Fruit fly (Drosophila melanogaster) whole organism, embryonic: ENCODE results near the gene CG1638.

Experiments used
- CG10462 ChIP-seq: fragments of 200-800 bp; sonication (Bioruptor generic); optimal IDR thresholded peaks from 2 replicates; lab custom pipeline; 2016; ENCODE audit warnings: missing biosample characterization, missing genetic modification characterization
- CG13123 ChIP-seq: fragments of 200-800 bp; sonication (Bioruptor generic); optimal IDR thresholded peaks from 2 replicates; lab custom pipeline; 2016; ENCODE audit warnings: missing biosample characterization, missing genetic modification characterization
- CG13424 ChIP-seq: fragments of 200-800 bp; sonication (Bioruptor generic); optimal IDR thresholded peaks from 2 replicates; lab custom pipeline; 2019; ENCODE audit warnings: missing biosample characterization, mild to moderate bottlenecking, missing genetic modification characterization, moderate library complexity
- CG14965 ChIP-seq: fragments of 200-800 bp; sonication (Bioruptor generic); optimal IDR thresholded peaks from 2 replicates; lab custom pipeline; 2016; ENCODE audit warnings: missing biosample characterization, missing genetic modification characterization, borderline replicate concordance
- CG1602 ChIP-seq: fragments of 200-800 bp; sonication (Bioruptor generic); optimal IDR thresholded peaks from 3 replicates; lab custom pipeline; 2016; ENCODE audit warnings: missing biosample characterization, missing genetic modification characterization
- CG1832 ChIP-seq: fragments of 200-800 bp; sonication (Bioruptor generic); optimal IDR thresholded peaks from 2 replicates; lab custom pipeline; 2017; ENCODE audit warnings: missing biosample characterization, mild to moderate bottlenecking, missing genetic modification characterization, inconsistent platforms
- CG2116 ChIP-seq: fragments of 200-800 bp; sonication (Bioruptor generic); optimal IDR thresholded peaks from 3 replicates; lab custom pipeline; 2018; ENCODE audit warnings: missing biosample characterization, mild to moderate bottlenecking, missing genetic modification characterization
- CG2202 ChIP-seq: fragments of 200-800 bp; sonication (Bioruptor generic); optimal IDR thresholded peaks from 2 replicates; lab custom pipeline; 2018; ENCODE audit warnings: missing biosample characterization, mild to moderate bottlenecking, missing genetic modification characterization
- CG3407 ChIP-seq: fragments of 200-800 bp; sonication (Bioruptor generic); optimal IDR thresholded peaks from 2 replicates; lab custom pipeline; 2018; ENCODE audit warnings: missing biosample characterization, mild to moderate bottlenecking, missing genetic modification characterization
- CG3726 ChIP-seq: fragments of 200-800 bp; sonication (Bioruptor generic); IDR thresholded peaks from 3 replicates; pipeline ENCODE4, ENCODE4 v1.3.6; 2022; ENCODE audit warnings: missing biosample characterization, missing genetic modification characterization
- CG3838 ChIP-seq: fragments of 200-800 bp; sonication (Bioruptor generic); optimal IDR thresholded peaks from 3 replicates; lab custom pipeline; 2016; ENCODE audit warnings: missing biosample characterization, missing genetic modification characterization
- CG4282 ChIP-seq: fragments of 200-800 bp; sonication (Bioruptor generic); optimal IDR thresholded peaks from 2 replicates; lab custom pipeline; 2016; ENCODE audit warnings: missing biosample characterization, missing genetic modification characterization
- CG4328 ChIP-seq: fragments of 200-800 bp; sonication (Bioruptor generic); optimal IDR thresholded peaks from 3 replicates; lab custom pipeline; 2017; ENCODE audit warnings: missing biosample characterization, missing genetic modification reagents, missing genetic modification characterization
- CG43689 ChIP-seq: fragments of 200-800 bp; sonication (Bioruptor generic); IDR thresholded peaks from 2 replicates; pipeline ENCODE4 v1.3.6; 2022; ENCODE audit warnings: missing biosample characterization, missing genetic modification characterization
- CG4404 ChIP-seq: fragments of 200-800 bp; sonication (Bioruptor generic); IDR thresholded peaks from 2 replicates; pipeline ENCODE4 v1.3.6; 2022; ENCODE audit warnings: missing biosample characterization, missing genetic modification characterization
- CG4424 ChIP-seq: fragments of 200-800 bp; sonication (Bioruptor generic); optimal IDR thresholded peaks from 3 replicates; lab custom pipeline; 2016; ENCODE audit warnings: missing biosample characterization, missing genetic modification characterization
- CG4730 ChIP-seq: fragments of 200-800 bp; sonication (Bioruptor generic); IDR thresholded peaks from 2 replicates; pipeline ENCODE4 v1.3.6; 2022; ENCODE audit warnings: missing biosample characterization, missing genetic modification characterization
- CG6765 ChIP-seq: fragments of 200-800 bp; sonication (Bioruptor generic); optimal IDR thresholded peaks from 3 replicates; lab custom pipeline; 2017; ENCODE audit warnings: missing biosample characterization, mild to moderate bottlenecking, missing genetic modification characterization
- Chrac-16 ChIP-seq: fragments of 200-800 bp; sonication (Bioruptor generic); optimal IDR thresholded peaks from 3 replicates; lab custom pipeline; 2016; ENCODE audit warnings: missing biosample characterization, missing genetic modification characterization
- CoRest ChIP-seq: fragments of 200-800 bp; sonication (Bioruptor generic); optimal IDR thresholded peaks from 3 replicates; lab custom pipeline; 2018; ENCODE audit warnings: missing biosample characterization, mild to moderate bottlenecking, missing genetic modification characterization, moderate library complexity
- D ChIP-seq, 2 experiments: fragments of 200-800 bp in 1 of 2; fragments of >200 bp in 1 of 2; sonication (Bioruptor generic) in 1 of 2; optimal IDR thresholded peaks; 2 replicates in 1 of 2; 3 replicates in 1 of 2; lab custom pipeline; 2017; ENCODE audit warnings: mild to moderate bottlenecking in 1 of 2, missing biosample characterization in 1 of 2, missing genetic modification characterization in 1 of 2, missing genetic modification reagents in 1 of 2
- Dbx ChIP-seq: fragments of 200-800 bp; sonication (Bioruptor generic); IDR thresholded peaks from 3 replicates; pipeline ENCODE4 v1.3.6; 2022; ENCODE audit warnings: missing biosample characterization, missing genetic modification characterization
- Dp ChIP-seq: fragments of 200-800 bp; sonication (Bioruptor generic); optimal IDR thresholded peaks from 2 replicates; lab custom pipeline; 2018; ENCODE audit warnings: missing biosample characterization, mild to moderate bottlenecking, missing genetic modification characterization, moderate library complexity
- HHEX ChIP-seq: fragments of 200-800 bp; sonication (Bioruptor generic); optimal IDR thresholded peaks from 3 replicates; lab custom pipeline; 2017; ENCODE audit warnings: missing biosample characterization, mild to moderate bottlenecking, missing genetic modification characterization, missing genetic modification reagents
- Hey ChIP-seq: fragments of 200-800 bp; sonication (Bioruptor generic); optimal IDR thresholded peaks from 3 replicates; lab custom pipeline; 2018; ENCODE audit warnings: missing biosample characterization, mild to moderate bottlenecking, missing genetic modification characterization
- Hr3 ChIP-seq: fragments of 200-800 bp; sonication (Bioruptor generic); optimal IDR thresholded peaks from 3 replicates; lab custom pipeline; 2016; ENCODE audit warnings: missing biosample characterization, missing genetic modification characterization
- Hr51 ChIP-seq, 2 experiments: fragments of 200-800 bp; sonication (Bioruptor generic); optimal IDR thresholded peaks; 2 replicates in 1 of 2; 3 replicates in 1 of 2; lab custom pipeline; 2016 to 2018; ENCODE audit warnings: missing biosample characterization in 2 of 2, missing genetic modification characterization in 2 of 2, mild to moderate bottlenecking in 1 of 2, moderate library complexity in 1 of 2
- Kr ChIP-seq: fragments of 200-800 bp; sonication (Bioruptor generic); optimal IDR thresholded peaks from 2 replicates; lab custom pipeline; 2017; ENCODE audit warnings: missing biosample characterization, mild to moderate bottlenecking, missing genetic modification characterization
- NC2α ChIP-seq: fragments of 200-800 bp; sonication (Bioruptor generic); optimal IDR thresholded peaks from 2 replicates; lab custom pipeline; 2016; ENCODE audit warnings: missing biosample characterization, missing genetic modification characterization
- Nf-YA ChIP-seq: fragments of 200-800 bp; sonication (Bioruptor generic); IDR thresholded peaks from 2 replicates; pipeline ENCODE4 v1.3.6; 2022; ENCODE audit warnings: missing biosample characterization, missing genetic modification characterization
- Poxn ChIP-seq: fragments of 200-800 bp; sonication (Bioruptor generic); IDR thresholded peaks from 2 replicates; pipeline ENCODE4 v1.3.6; 2022; ENCODE audit warnings: missing biosample characterization, missing genetic modification characterization
- Ptx1 ChIP-seq: fragments of 200-800 bp; sonication (Bioruptor generic); IDR thresholded peaks from 2 replicates; pipeline ENCODE4 v1.3.6; 2022; ENCODE audit warnings: missing biosample characterization, missing genetic modification characterization
- ara ChIP-seq: fragments of 200-800 bp; sonication (Bioruptor generic); IDR thresholded peaks from 2 replicates; pipeline ENCODE4 v1.3.6; 2022; ENCODE audit warnings: missing biosample characterization, missing genetic modification characterization
- crol ChIP-seq: fragments of 200-800 bp; sonication (Bioruptor generic); IDR thresholded peaks from 2 replicates; pipeline ENCODE4 v1.3.6; 2022; ENCODE audit warnings: missing biosample characterization, missing genetic modification characterization
- dimm ChIP-seq: fragments of 200-800 bp; sonication (Bioruptor generic); IDR thresholded peaks from 2 replicates; pipeline ENCODE4 v1.3.6; 2022; ENCODE audit warnings: missing biosample characterization, missing genetic modification characterization
- gem ChIP-seq: fragments of 200-800 bp; sonication (Bioruptor generic); optimal IDR thresholded peaks from 2 replicates; lab custom pipeline; 2019; ENCODE audit warnings: missing biosample characterization, mild to moderate bottlenecking, missing genetic modification characterization, moderate library complexity
- gsb-n ChIP-seq: fragments of 200-800 bp; sonication (Bioruptor generic); optimal IDR thresholded peaks from 3 replicates; lab custom pipeline; 2018; ENCODE audit warnings: missing biosample characterization, mild to moderate bottlenecking, missing genetic modification characterization
- hbn ChIP-seq: fragments of 200-800 bp; sonication (Bioruptor generic); IDR thresholded peaks from 2 replicates; pipeline ENCODE4 v1.3.6; 2022; ENCODE audit warnings: missing biosample characterization, missing genetic modification characterization; ENCODE audit not compliant: partially characterized antibody
- ken ChIP-seq: fragments of 200-800 bp; sonication (Bioruptor generic); IDR thresholded peaks from 3 replicates; pipeline ENCODE4 v1.3.6; 2022; ENCODE audit warnings: missing biosample characterization, missing genetic modification characterization
- klu ChIP-seq: fragments of 200-800 bp; sonication (Bioruptor generic); IDR thresholded peaks from 2 replicates; pipeline ENCODE4 v1.3.6; 2022; ENCODE audit warnings: missing biosample characterization, missing genetic modification characterization
- pros ChIP-seq: fragments of 200-800 bp; sonication (Bioruptor generic); optimal IDR thresholded peaks from 3 replicates; lab custom pipeline; 2019; ENCODE audit warnings: missing biosample characterization, mild to moderate bottlenecking, missing genetic modification characterization, moderate library complexity
- sima ChIP-seq: fragments of 200-800 bp; sonication (Bioruptor generic); optimal IDR thresholded peaks from 2 replicates; lab custom pipeline; 2016; ENCODE audit warnings: missing biosample characterization, missing genetic modification characterization
- sisA ChIP-seq: fragments of 200-800 bp; sonication (Bioruptor generic); IDR thresholded peaks from 2 replicates; pipeline ENCODE4 v1.3.6; 2022; ENCODE audit warnings: missing biosample characterization, missing genetic modification characterization
- slou ChIP-seq: fragments of 200-800 bp; sonication (Bioruptor generic); optimal IDR thresholded peaks from 3 replicates; lab custom pipeline; 2016; ENCODE audit warnings: missing biosample characterization, missing genetic modification characterization
- sna ChIP-seq: fragments of 200-800 bp; sonication (Bioruptor generic); IDR thresholded peaks from 2 replicates; pipeline ENCODE4 v1.3.6; 2022; ENCODE audit warnings: missing biosample characterization, missing genetic modification characterization; ENCODE audit not compliant: partially characterized antibody
- ssp ChIP-seq: fragments of 200-800 bp; sonication (Bioruptor generic); IDR thresholded peaks from 2 replicates; pipeline ENCODE4 v1.3.6; 2022; ENCODE audit warnings: missing biosample characterization, missing genetic modification characterization
- toy ChIP-seq: fragments of 200-800 bp; sonication (Bioruptor generic); IDR thresholded peaks from 2 replicates; pipeline ENCODE4 v1.3.6; 2022; ENCODE audit warnings: missing biosample characterization, missing genetic modification characterization
- zen ChIP-seq: fragments of 200-800 bp; sonication (Bioruptor generic); optimal IDR thresholded peaks from 3 replicates; lab custom pipeline; 2018; ENCODE audit warnings: missing biosample characterization, mild to moderate bottlenecking, missing genetic modification characterization, moderate library complexity
- zfh1 ChIP-seq: fragments of 200-800 bp; sonication (Bioruptor generic); IDR thresholded peaks from 3 replicates; pipeline ENCODE4 v1.3.6; 2022; ENCODE audit warnings: missing biosample characterization, missing genetic modification characterization

Gene CG1638

DNA sequence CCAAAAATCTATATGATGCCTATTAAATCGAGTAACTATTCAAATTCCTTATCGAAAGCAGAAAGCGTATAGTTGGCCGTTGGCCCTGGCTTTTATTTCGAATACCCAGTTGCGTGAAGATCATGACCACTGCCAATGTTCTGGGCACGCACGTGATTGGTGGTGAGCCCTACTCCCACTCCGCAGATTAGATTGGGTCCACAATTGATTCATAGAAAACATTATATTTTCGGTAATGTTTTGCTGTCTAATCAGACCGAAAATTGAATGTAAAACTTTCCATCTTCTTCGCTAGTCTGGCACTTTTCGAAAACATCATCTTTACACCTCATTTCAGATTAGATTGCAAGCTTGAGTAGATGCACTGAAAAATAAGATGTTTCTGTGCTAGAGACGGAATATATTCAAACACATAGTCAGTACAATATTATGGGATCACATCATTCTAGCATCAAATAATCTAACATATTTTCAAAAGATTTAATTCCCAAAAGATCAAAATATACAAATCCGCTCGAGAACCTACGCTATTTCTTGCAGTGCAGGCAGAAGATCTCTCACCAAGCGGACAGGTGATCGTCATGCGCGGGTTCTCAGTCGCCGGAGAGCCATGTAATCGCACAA, 2.0 kb downstream of the CG1638 start, which contains the start of gene CG1774 (continued):
- TF ChIP-seq HHEX (GFP tag; lab: Kevin White, UChicago) (peak; percentile 81), hbn (GFP tag; lab: Robert Waterston, UW) (no peak), Chrac-16 (GFP tag; lab: Kevin White, UChicago) (peak; percentile 66), CG2116 (GFP tag; lab: Kevin White, UChicago) (peak; percentile 18), CG13424 (tag; lab: Kevin White, UChicago) (peak; percentile 72), Ptx1 (GFP tag; lab: Robert Waterston, UW) (peak; percentile 85), klu (0 out of 2 replicates have a peak, but pooled peaks have one; percentile 59), gem (tag; lab: Kevin White, UChicago) (peak; percentile 85), Dbx (GFP tag; lab: Robert Waterston, UW) (peak; percentile 90), Poxn (GFP tag; lab: Robert Waterston, UW) (peak; percentile 63), sisA (GFP tag; lab: Robert Waterston, UW) (peak; percentile 78), toy (GFP tag; lab: Robert Waterston, UW) (peak; percentile 65), CG10462 (peak; percentile 25), pros (GFP tag; lab: Kevin White, UChicago) (no peak), slou (GFP tag; lab: Kevin White, UChicago) (peak; percentile 33), dimm (peak; percentile 46; the same call in 1 of the 2 replicates), CG43689 (GFP tag; lab: Robert Waterston, UW) (0 out of 2 replicates have a peak, but pooled peaks have one; percentile 6), ssp (GFP tag; lab: Robert Waterston, UW) (peak; percentile 38; the same call in 1 of the 2 replicates), CoRest (tag; lab: Kevin White, UChicago) (peak; percentile 79), CG14965 (peak; percentile 10), D (optimal IDR thresholded peaks at IDR 0.05; lab: Kevin White, UChicago) (no peak), D (GFP tag; optimal IDR thresholded peaks at IDR 0.05; lab: Kevin White, UChicago) (peak; percentile 4), Dp (GFP tag; lab: Kevin White, UChicago) (no peak), zen (tag; lab: Kevin White, UChicago) (peak; percentile 53), NC2α (GFP tag; lab: Kevin White, UChicago) (no peak), zfh1 (GFP tag; lab: Robert Waterston, UW) (peak; percentile 74), Kr (GFP tag; lab: Kevin White, UChicago) (no peak), sna (no peak), CG4282 (GFP tag; lab: Kevin White, UChicago) (peak; percentile 39), Hr51 (GFP tag; optimal IDR thresholded peaks at IDR 0.05; lab: Kevin White, UChicago) (peak; percentile 16 to 73), crol (GFP tag; lab: Robert Waterston, UW) (no peak), CG4328 (GFP tag; lab: Kevin White, UChicago) (no peak), CG4730 (GFP tag; lab: Robert Waterston, UW) (peak; percentile 46; the same call in 1 of the 2 replicates), CG2202 (tag; lab: Kevin White, UChicago) (no peak), CG4404 (GFP tag; lab: Robert Waterston, UW) (peak; percentile 54), Nf-YA (GFP tag; lab: Robert Waterston, UW) (peak; percentile 44; the same call in 1 of the 2 replicates), Hey (no peak), CG3838 (GFP tag; lab: Kevin White, UChicago) (peak; percentile 31), sima (GFP tag; lab: Kevin White, UChicago) (peak; percentile 8), Hr3 (GFP tag; lab: Kevin White, UChicago) (peak; percentile 55), CG4424 (peak; percentile 60), CG3726 (no peak), CG13123 (GFP tag; lab: Kevin White, UChicago) (peak; percentile 11), ara (GFP tag; lab: Robert Waterston, UW) (peak; percentile 21; the same call in 1 of the 2 replicates), ken (0 out of 3 replicates have a peak, but pooled peaks have one; percentile 36), CG6765 (GFP tag; lab: Kevin White, UChicago) (peak; percentile 76), CG3407 (GFP tag; lab: Kevin White, UChicago) (peak; percentile 37), CG1602 (GFP tag; lab: Kevin White, UChicago) (peak; percentile 47), CG1832 (GFP tag; lab: Kevin White, UChicago) (no peak), gsb-n (tag; lab: Kevin White, UChicago) (no peak)
